Worm (Caenorhabditis elegans) whole organism, young adult: Measurements from ENCODE around the gene arl-5.
A peak's percentile ranks its signal among the peaks of the same experiment; 100 is the strongest.

Source experiments
- B0019.2 ChIP-seq: fragments of 200-800 bp; sonication (Bioruptor generic); conservative IDR thresholded peaks from 2 replicates; pipeline ENCODE4 v1.3.6; 2022; ENCODE audit warnings: missing genetic modification reagents, missing genetic modification characterization, missing compliant biosample characterization
- B0035.1 ChIP-seq: sonication (generic microtip); optimal IDR thresholded peaks from 2 replicates; lab custom pipeline; 2016; ENCODE audit warnings: missing genetic modification characterization, mild to moderate bottlenecking, missing compliant biosample characterization, missing genotype, missing genetic modification reagents
- B0261.1 ChIP-seq: sonication (generic microtip); optimal IDR thresholded peaks from 2 replicates; lab custom pipeline; 2016; ENCODE audit warnings: mild to moderate bottlenecking, missing genetic modification characterization, moderate library complexity, missing compliant biosample characterization
- C17E4.6 ChIP-seq: fragments of 200-800 bp; sonication (Bioruptor generic); IDR thresholded peaks from 2 replicates; pipeline ENCODE4 v1.3.6; 2022; ENCODE audit warnings: missing genetic modification reagents, missing genetic modification characterization, missing compliant biosample characterization
- F33H1.4 ChIP-seq: fragments of 200-800 bp; sonication (Bioruptor generic); IDR thresholded peaks from 2 replicates; pipeline ENCODE4 v1.3.6; 2022; ENCODE audit warnings: missing genetic modification reagents, missing genetic modification characterization, missing compliant biosample characterization
- F57A8.1 ChIP-seq: fragments of 200-800 bp; sonication (Bioruptor generic); optimal IDR thresholded peaks from 2 replicates; lab custom pipeline; 2018; ENCODE audit warnings: mild to moderate bottlenecking, missing genetic modification characterization, moderate library complexity, missing compliant biosample characterization
- Y53F4B.3 ChIP-seq: fragments of 200-800 bp; sonication (Bioruptor generic); IDR thresholded peaks from 2 replicates; pipeline ENCODE4 v1.3.6; 2022; ENCODE audit warnings: missing genetic modification reagents, missing genetic modification characterization, missing compliant biosample characterization
- Y56A3A.18 ChIP-seq: fragments of 200-800 bp; sonication (Bioruptor generic); IDR thresholded peaks from 2 replicates; pipeline ENCODE4 v1.3.6; 2022; ENCODE audit warnings: missing genetic modification reagents, missing genetic modification characterization, missing compliant biosample characterization
- Y79H2A.3 ChIP-seq: fragments of 200-800 bp; sonication (Bioruptor generic); conservative IDR thresholded peaks from 2 replicates; pipeline ENCODE4 v1.3.6; 2022; ENCODE audit warnings: missing genetic modification reagents, missing genetic modification characterization, missing compliant biosample characterization
- Y95B8A.8 ChIP-seq: fragments of 200-800 bp; sonication (Bioruptor generic); IDR thresholded peaks from 2 replicates; pipeline ENCODE4 v1.3.6; 2022; ENCODE audit warnings: missing genetic modification reagents, missing genetic modification characterization, missing compliant biosample characterization
- akir-1 ChIP-seq: fragments of 200-800 bp; sonication (Bioruptor generic); optimal IDR thresholded peaks from 2 replicates; lab custom pipeline; 2018; ENCODE audit warnings: mild to moderate bottlenecking, missing genetic modification characterization, moderate library complexity, missing compliant biosample characterization
- atf-7 ChIP-seq: sonication (generic microtip); optimal IDR thresholded peaks from 2 replicates; lab custom pipeline; 2017; ENCODE audit warnings: mild to moderate bottlenecking, missing genetic modification characterization, missing compliant biosample characterization
- attf-6 ChIP-seq: fragments of 200-800 bp; sonication (Bioruptor generic); IDR thresholded peaks from 2 replicates; pipeline ENCODE4 v1.3.6; 2022; ENCODE audit warnings: missing genetic modification reagents, missing genetic modification characterization, missing compliant biosample characterization
- bed-2 ChIP-seq: fragments of 200-800 bp; sonication (Bioruptor generic); IDR thresholded peaks from 2 replicates; pipeline ENCODE4 v1.3.6; 2022; ENCODE audit warnings: missing genetic modification reagents, missing genetic modification characterization, missing compliant biosample characterization
- ccch-3 ChIP-seq: fragments of 200-800 bp; sonication (Bioruptor generic); optimal IDR thresholded peaks from 2 replicates; lab custom pipeline; 2018; ENCODE audit warnings: mild to moderate bottlenecking, missing genetic modification characterization, missing compliant biosample characterization
- ceh-100 ChIP-seq: fragments of 200-800 bp; sonication (Bioruptor generic); IDR thresholded peaks from 2 replicates; pipeline ENCODE4 v1.3.6; 2022; ENCODE audit warnings: missing genetic modification reagents, missing genetic modification characterization, missing compliant biosample characterization
- ceh-40 ChIP-seq: fragments of 200-800 bp; sonication (Bioruptor generic); IDR thresholded peaks from 2 replicates; pipeline ENCODE4 v1.3.6; 2022; ENCODE audit warnings: missing genetic modification characterization, missing compliant biosample characterization
- ceh-91 ChIP-seq: fragments of 200-800 bp; sonication (Bioruptor generic); IDR thresholded peaks from 2 replicates; pipeline ENCODE4 v1.3.6; 2022; ENCODE audit warnings: missing genetic modification reagents, missing genetic modification characterization, missing compliant biosample characterization
- dox-1 ChIP-seq: fragments of 200-800 bp; sonication (Bioruptor generic); IDR thresholded peaks from 2 replicates; pipeline ENCODE4 v1.3.6; 2022; ENCODE audit warnings: missing genetic modification reagents, missing genetic modification characterization, missing compliant biosample characterization
- dpl-1 ChIP-seq: fragments of 150-350 bp; optimal IDR thresholded peaks from 2 replicates; lab custom pipeline; 2014; ENCODE audit warnings: missing biosample characterization, missing genetic modification reagents, missing genetic modification characterization
- egl-44 ChIP-seq: fragments of 200-800 bp; sonication (Bioruptor generic); IDR thresholded peaks from 2 replicates; pipeline ENCODE4 v1.3.6; 2022; ENCODE audit warnings: missing genetic modification reagents, missing genetic modification characterization, missing compliant biosample characterization
- fkh-3 ChIP-seq: sonication (generic microtip); optimal IDR thresholded peaks from 2 replicates; lab custom pipeline; 2016; ENCODE audit warnings: mild to moderate bottlenecking, missing genetic modification characterization, missing compliant biosample characterization
- gei-17 ChIP-seq: fragments of 200-800 bp; sonication (Bioruptor generic); optimal IDR thresholded peaks from 2 replicates; lab custom pipeline; 2018; ENCODE audit warnings: mild to moderate bottlenecking, missing genetic modification characterization, missing compliant biosample characterization
- hlh-12 ChIP-seq: sonication (generic microtip); optimal IDR thresholded peaks from 2 replicates; lab custom pipeline; 2016; ENCODE audit warnings: missing genetic modification characterization, missing compliant biosample characterization
- hmg-1.2 ChIP-seq: fragments of 200-800 bp; sonication (Bioruptor generic); IDR thresholded peaks from 2 replicates; pipeline ENCODE4 v1.3.6; 2022; ENCODE audit warnings: missing genetic modification reagents, missing genetic modification characterization, missing compliant biosample characterization
- hrde-1 ChIP-seq: sonication (generic microtip); optimal IDR thresholded peaks from 2 replicates; lab custom pipeline; 2016; ENCODE audit warnings: missing genetic modification characterization, mild to moderate bottlenecking, missing compliant biosample characterization, moderate library complexity, missing genotype, missing genetic modification reagents, borderline replicate concordance
- lag-1 ChIP-seq: fragments of 200-800 bp; sonication (Bioruptor generic); IDR thresholded peaks from 2 replicates; pipeline ENCODE4 v1.3.6; 2022; ENCODE audit warnings: missing genetic modification reagents, missing genetic modification characterization, missing compliant biosample characterization
- lin-35 ChIP-seq, 3 experiments: fragments of 150-350 bp in 2 of 3; sonication (generic microtip) in 1 of 3; optimal IDR thresholded peaks; 2 replicates each; lab custom pipeline; 2014 to 2018; ENCODE audit warnings: missing biosample characterization in 3 of 3, missing genetic modification characterization in 3 of 3, missing genetic modification reagents in 3 of 3
- lsy-27 ChIP-seq: sonication (generic microtip); optimal IDR thresholded peaks from 2 replicates; lab custom pipeline; 2017; ENCODE audit warnings: missing genetic modification characterization, mild to moderate bottlenecking, missing compliant biosample characterization, antibody characterized with exemption, missing genotype, borderline replicate concordance; ENCODE audit not compliant: insufficient read depth
- nhr-27 ChIP-seq: fragments of 200-800 bp; sonication (Bioruptor generic); optimal IDR thresholded peaks from 2 replicates; lab custom pipeline; 2018; ENCODE audit warnings: mild to moderate bottlenecking, missing genetic modification characterization, moderate library complexity, missing compliant biosample characterization
- pbrm-1 ChIP-seq: fragments of 200-800 bp; sonication (Bioruptor generic); IDR thresholded peaks from 2 replicates; pipeline ENCODE4 v1.3.6; 2022; ENCODE audit warnings: missing genetic modification reagents, missing genetic modification characterization, missing compliant biosample characterization
- rec-8 ChIP-seq, 2 experiments: sonication (generic microtip); optimal IDR thresholded peaks; 2 replicates each; lab custom pipeline; 2016; ENCODE audit warnings: mild to moderate bottlenecking in 2 of 2, missing genetic modification characterization in 2 of 2, missing genetic modification reagents in 2 of 2, missing genotype in 2 of 2, missing biosample characterization in 1 of 2, missing compliant biosample characterization in 1 of 2, moderate library complexity in 1 of 2
- rpc-1 ChIP-seq, 2 experiments: fragments of 150-350 bp in 1 of 2; sonication (generic microtip) in 1 of 2; optimal IDR thresholded peaks; 2 replicates each; lab custom pipeline; 2014 to 2018; ENCODE audit warnings: missing biosample characterization in 1 of 2, missing genetic modification characterization in 1 of 2, missing genetic modification reagents in 1 of 2, missing genotype in 1 of 2
- snpc-1.1 ChIP-seq: sonication (generic microtip); optimal IDR thresholded peaks from 2 replicates; lab custom pipeline; 2017; ENCODE audit warnings: missing genetic modification characterization, mild to moderate bottlenecking, missing compliant biosample characterization, antibody characterized with exemption, moderate library complexity, missing genotype, missing genetic modification reagents; ENCODE audit not compliant: insufficient read depth
- snpc-4 ChIP-seq, 5 experiments: fragments of 150-350 bp in 1 of 5; sonication (generic microtip) in 4 of 5; optimal IDR thresholded peaks; 2 replicates each; lab custom pipeline; 2014 to 2018; ENCODE audit warnings: missing genetic modification characterization in 5 of 5, missing biosample characterization in 3 of 5, antibody characterized with exemption in 2 of 5, mild to moderate bottlenecking in 2 of 5, missing compliant biosample characterization in 2 of 5, missing genotype in 2 of 5, moderate library complexity in 2 of 5, missing genetic modification reagents in 1 of 5
- somi-1 ChIP-seq: fragments of 200-800 bp; sonication (Bioruptor generic); optimal IDR thresholded peaks from 2 replicates; lab custom pipeline; 2018; ENCODE audit warnings: mild to moderate bottlenecking, missing genetic modification characterization, missing compliant biosample characterization
- tbp1 ChIP-seq: fragments of 200-800 bp; sonication (Bioruptor generic); optimal IDR thresholded peaks from 2 replicates; lab custom pipeline; 2018; ENCODE audit warnings: mild to moderate bottlenecking, missing genetic modification characterization, missing compliant biosample characterization
- tbx-9 ChIP-seq: sonication (generic microtip); optimal IDR thresholded peaks from 2 replicates; lab custom pipeline; 2016; ENCODE audit warnings: borderline replicate concordance, missing genetic modification characterization, inconsistent platforms, missing compliant biosample characterization

The arl-5 gene

DNA sequence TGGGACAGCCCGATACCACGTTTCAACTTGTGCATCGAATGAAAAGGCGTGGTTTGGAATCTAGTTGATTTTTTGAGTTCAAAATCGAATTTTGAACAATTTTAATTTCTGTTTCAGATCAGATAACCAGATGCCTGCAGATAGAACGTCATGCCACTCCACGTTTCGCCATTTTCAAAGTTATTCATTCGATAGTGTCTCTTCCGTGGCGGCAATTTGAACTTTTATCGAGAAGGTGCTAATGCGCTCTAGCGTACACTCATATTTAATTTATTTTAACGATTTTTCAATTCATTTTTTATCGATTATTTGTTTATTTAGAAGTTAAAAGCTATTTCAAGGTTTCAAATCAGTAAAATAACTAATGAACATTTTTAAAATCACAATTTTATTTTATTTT, 47.1 kb upstream of the arl-5 start (continued):
- TF ChIP-seq B0035.1 = no peak
- TF ChIP-seq ceh-91 (GFP tag; lab: Robert Waterston, UW) = 0 out of 2 replicates have a peak, but pooled peaks have one; percentile 14
- TF ChIP-seq gei-17 (GFP tag; lab: Kevin White, UChicago) = no peak
- TF ChIP-seq nhr-27 (tag; lab: Kevin White, UChicago) = no peak
- TF ChIP-seq B0261.1 (tag; lab: Kevin White, UChicago) = no peak
- no peak for TF ChIP-seq attf-6
- TF ChIP-seq bed-2 (GFP tag; lab: Robert Waterston, UW) = no peak
- TF ChIP-seq F57A8.1 (GFP tag; lab: Kevin White, UChicago) = no peak
- TF ChIP-seq rpc-1 (optimal IDR thresholded peaks at IDR 0.05; lab: Kevin White, UChicago) = no peak
- no peak for TF ChIP-seq rpc-1 (tag; optimal IDR thresholded peaks at IDR 0.05; lab: Kevin White, UChicago)
- TF ChIP-seq Y53F4B.3 (GFP tag; lab: Robert Waterston, UW) = no peak
- TF ChIP-seq lag-1 (GFP tag; lab: Robert Waterston, UW) = no peak
- no peak for TF ChIP-seq snpc-4 (GFP tag; optimal IDR thresholded peaks at IDR 0.05; lab: Kevin White, UChicago)
- TF ChIP-seq snpc-4 (tag; optimal IDR thresholded peaks at IDR 0.05; lab: Kevin White, UChicago) = no peak
- no peak for TF ChIP-seq somi-1 (GFP tag; lab: Kevin White, UChicago)
- no peak for TF ChIP-seq snpc-1.1
- TF ChIP-seq lsy-27 (tag; lab: Kevin White, UChicago) = no peak
- no peak for TF ChIP-seq atf-7 (tag; lab: Kevin White, UChicago)
- no peak for TF ChIP-seq rec-8 (tag; optimal IDR thresholded peaks at IDR 0.05; lab: Kevin White, UChicago)
- TF ChIP-seq ccch-3 (GFP tag; lab: Kevin White, UChicago) = no peak
- no peak for TF ChIP-seq Y79H2A.3
- no peak for TF ChIP-seq hlh-12
- no peak for TF ChIP-seq tbp1 (GFP tag; lab: Kevin White, UChicago)
- peak; percentile 94 for TF ChIP-seq ceh-100 (GFP tag; lab: Robert Waterston, UW)
- no peak for TF ChIP-seq C17E4.6 (GFP tag; lab: Robert Waterston, UW)
- TF ChIP-seq Y56A3A.18 (GFP tag; lab: Robert Waterston, UW) = no peak
- TF ChIP-seq egl-44 = no peak
- no peak for TF ChIP-seq tbx-9 (tag; lab: Kevin White, UChicago)
- TF ChIP-seq dpl-1 (GFP tag; lab: Kevin White, UChicago) = peak; percentile 38
- TF ChIP-seq F33H1.4 = 0 out of 2 replicates have a peak, but pooled peaks have one; percentile 36
- TF ChIP-seq akir-1 (GFP tag; lab: Kevin White, UChicago) = no peak
- TF ChIP-seq lin-35 (GFP tag; optimal IDR thresholded peaks at IDR 0.05; lab: Kevin White, UChicago) = peak in 1 of 3 experiments; percentile 38
- no peak for TF ChIP-seq hrde-1 (tag; lab: Kevin White, UChicago)
- TF ChIP-seq pbrm-1 (GFP tag; lab: Robert Waterston, UW) = no peak
- TF ChIP-seq Y95B8A.8 (GFP tag; lab: Robert Waterston, UW) = no peak
- TF ChIP-seq ceh-40 (GFP tag; lab: Robert Waterston, UW) = no peak
- TF ChIP-seq, all 124 proteins: peak for 12

- TF ChIP-seq dox-1 (GFP tag; lab: Robert Waterston, UW) (no peak), lsy-27 (tag; lab: Kevin White, UChicago) (no peak), attf-6 (no peak), fkh-3 (tag; lab: Kevin White, UChicago) (no peak), B0019.2 (GFP tag; lab: Robert Waterston, UW) (no peak), hmg-1.2 (GFP tag; lab: Robert Waterston, UW) (peak; percentile 29; the same call in 1 of the 2 replicates)
Measured at ce11 chrIII:9776323-9776722, 46.7 kb upstream of the arl-5 start, which contains the start of gene usp-46. usp-46 (plus strand) TSS chrIII:9776623.
